Worm (Caenorhabditis elegans) whole organism, early embryonic: ENCODE measurements around the gene frg-1.

Experiments used
- B0310.2 ChIP-seq: sonication (generic microtip); optimal IDR thresholded peaks from 2 replicates; lab custom pipeline; 2016; ENCODE audit warnings: mild to moderate bottlenecking, missing genetic modification characterization, missing compliant biosample characterization
- flt-1 ChIP-seq: fragments of 200-800 bp; sonication (Bioruptor generic); IDR thresholded peaks from 2 replicates; pipeline ENCODE4 v1.3.6; 2022; ENCODE audit warnings: missing genetic modification characterization, missing compliant biosample characterization
- hnd-1 ChIP-seq: sonication (generic microtip); optimal IDR thresholded peaks from 2 replicates; lab custom pipeline; 2016; ENCODE audit warnings: missing genetic modification characterization, missing compliant biosample characterization
- sea-1 ChIP-seq: fragments of 200-800 bp; sonication (Bioruptor generic); conservative IDR thresholded peaks from 2 replicates; pipeline ENCODE4 v1.3.6; 2022; ENCODE audit warnings: missing genetic modification characterization, missing compliant biosample characterization

- TF ChIP-seq sea-1 (GFP tag; lab: Robert Waterston, UW), result no peak
- TF ChIP-seq B0310.2, result no peak
- no peak for TF ChIP-seq hnd-1 (tag; lab: Kevin White, UChicago)
- no peak for TF ChIP-seq flt-1
These were observed 6.6 kb upstream of the frg-1 start, which contains the start of gene bckd-1A for ce11 chrIII:12972398-12972797.
